Worm (Caenorhabditis elegans) whole organism, midembryonic: ENCODE results near the gene srd-50.
"Not testable (repeated sequence)": the region's sequence is repeated elsewhere in the genome, so short reads cannot be mapped to it uniquely, and the experiment has no call there.

ENCODE experiments used
- T22C8.4 ChIP-seq: fragments of 200-800 bp; sonication (Bioruptor generic); IDR thresholded peaks from 2 replicates; pipeline ENCODE4 v1.3.6; 2022; ENCODE audit warnings: missing genetic modification characterization, missing compliant biosample characterization
- cog-1 ChIP-seq: sonication (generic microtip); optimal IDR thresholded peaks from 2 replicates; lab custom pipeline; 2016; ENCODE audit warnings: missing genetic modification characterization, missing compliant biosample characterization
- flt-1 ChIP-seq: fragments of 200-800 bp; sonication (Bioruptor generic); IDR thresholded peaks from 2 replicates; pipeline ENCODE4 v1.3.6; 2022; ENCODE audit warnings: missing genetic modification characterization, missing compliant biosample characterization
- klf-2 ChIP-seq: fragments of 200-800 bp; sonication (Bioruptor generic); conservative IDR thresholded peaks from 2 replicates; pipeline ENCODE4 v1.3.6; 2022; ENCODE audit warnings: missing genetic modification reagents, missing genetic modification characterization, missing compliant biosample characterization
- med-1 ChIP-seq: sonication (generic microtip); optimal IDR thresholded peaks from 2 replicates; lab custom pipeline; 2017; ENCODE audit warnings: missing genetic modification characterization, mild to moderate bottlenecking, missing compliant biosample characterization, antibody characterized with exemption, missing genetic modification reagents; ENCODE audit not compliant: insufficient read depth
- ref-1 ChIP-seq: fragments of 200-800 bp; sonication (Bioruptor generic); conservative IDR thresholded peaks from 2 replicates; pipeline ENCODE4 v1.3.6; 2022; ENCODE audit warnings: missing genetic modification reagents, missing genetic modification characterization, missing compliant biosample characterization
- tab-1 ChIP-seq: fragments of 200-800 bp; sonication (Bioruptor generic); IDR thresholded peaks from 2 replicates; pipeline ENCODE4 v1.3.6; 2022; ENCODE audit warnings: missing genetic modification characterization, missing compliant biosample characterization
- ztf-23 ChIP-seq: fragments of 200-800 bp; sonication (Bioruptor generic); IDR thresholded peaks from 2 replicates; pipeline ENCODE4 v1.3.6; 2022; ENCODE audit warnings: missing genetic modification reagents, missing genetic modification characterization, missing compliant biosample characterization
- ztf-29 ChIP-seq: fragments of 200-800 bp; sonication (Bioruptor generic); IDR thresholded peaks from 2 replicates; pipeline ENCODE4 v1.3.6; 2022; ENCODE audit warnings: missing genetic modification reagents, missing genetic modification characterization, missing compliant biosample characterization

srd-50 gene

DNA sequence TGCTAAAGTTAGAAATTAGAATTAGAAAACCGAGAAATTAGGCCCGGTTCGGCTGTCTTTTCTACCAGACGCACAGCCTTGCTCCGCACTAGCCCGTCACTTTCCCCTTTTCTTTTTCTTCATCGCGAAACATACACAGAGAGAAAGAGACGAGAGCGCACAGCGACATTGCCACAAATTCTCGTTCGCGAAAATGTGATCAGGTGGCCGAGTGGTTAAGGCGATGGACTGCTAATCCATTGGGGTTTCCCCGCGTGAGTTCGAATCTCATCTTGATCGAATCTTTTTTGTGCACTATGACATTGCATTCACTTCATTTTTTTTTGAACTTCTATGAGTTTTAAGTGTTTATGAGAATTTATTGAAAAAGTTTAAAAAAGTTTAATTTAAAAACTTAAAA, 39.2 kb downstream of the srd-50 start:
- TF ChIP-seq tab-1 (no peak), cog-1 (peak; percentile 46), med-1 (GFP tag; lab: Kevin White, UChicago) (no peak), flt-1 (GFP tag; lab: Robert Waterston, UW) (peak; percentile 65), T22C8.4 (GFP tag; lab: Robert Waterston, UW) (no peak), ref-1 (no peak), klf-2 (GFP tag; lab: Robert Waterston, UW) (0 out of 2 replicates have a peak, but pooled peaks have one; percentile 19), ztf-23 (peak; percentile 70; the same call in 1 of the 2 replicates), ztf-29 (GFP tag; lab: Robert Waterston, UW) (no peak)

DNA sequence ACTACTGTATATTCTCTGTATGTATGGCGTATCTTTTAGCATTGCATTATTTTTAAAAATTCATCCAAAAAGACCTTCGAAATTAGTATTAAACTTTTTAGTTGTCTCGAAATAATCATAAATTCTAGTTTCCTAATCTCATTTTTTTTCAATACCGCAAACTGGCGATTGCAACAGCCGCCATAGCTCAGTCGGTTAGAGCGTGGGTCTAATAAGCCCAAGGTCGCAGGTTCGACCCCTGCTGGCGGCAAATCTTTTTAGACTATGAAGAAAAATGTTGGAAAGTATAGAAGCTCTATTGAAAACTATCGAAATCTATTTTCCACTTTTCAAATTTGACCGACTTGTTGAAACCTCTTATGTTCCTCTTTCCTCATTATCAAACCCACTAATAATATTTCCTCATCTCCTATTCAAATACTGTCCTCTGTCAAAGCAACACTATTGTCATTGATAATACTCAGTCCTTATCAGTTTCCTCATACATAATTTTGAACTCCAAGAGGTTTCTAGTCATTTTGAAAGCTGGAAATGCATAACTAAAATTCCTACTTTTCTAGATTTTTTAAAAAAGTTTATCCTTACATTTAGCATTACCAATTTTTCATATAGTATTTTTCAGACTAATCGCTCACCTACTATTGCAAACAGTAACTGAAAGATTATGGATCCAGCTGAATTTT, 45.7 kb downstream of the srd-50 start, which contains the start of gene jmjd-3.3:
Gene jmjd-3.3 (plus strand): TSS at position 633 of the 683 bp plus-strand sequence.
- no peak for TF ChIP-seq ref-1
- no peak for TF ChIP-seq tab-1
- TF ChIP-seq flt-1 (GFP tag; lab: Robert Waterston, UW), result no peak
- no peak for TF ChIP-seq ztf-23
- no peak for TF ChIP-seq med-1 (GFP tag; lab: Kevin White, UChicago)
- TF ChIP-seq T22C8.4 (GFP tag; lab: Robert Waterston, UW), result no peak

DNA sequence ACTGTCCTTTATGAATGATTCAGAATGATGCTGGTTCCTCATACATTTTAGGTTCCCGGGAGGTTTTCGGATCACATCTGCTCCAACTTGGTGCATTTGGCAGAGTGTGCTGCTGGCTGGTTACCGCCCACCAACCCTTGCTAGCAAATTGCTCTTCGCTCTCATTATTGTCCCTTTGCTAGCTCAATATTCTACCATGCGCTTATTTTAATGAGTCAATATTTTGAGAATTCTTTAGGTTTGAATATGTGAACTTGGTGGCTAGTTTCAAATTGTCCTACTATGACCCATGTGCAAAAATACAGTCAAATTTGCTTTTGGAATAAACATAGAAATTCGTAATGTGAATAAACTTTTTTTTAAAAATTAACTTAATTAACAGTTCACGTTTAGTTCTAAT, 46.5 kb downstream of the srd-50 start:
- TF ChIP-seq ztf-29 (GFP tag; lab: Robert Waterston, UW) (no peak), ztf-23 (no peak)

DNA sequence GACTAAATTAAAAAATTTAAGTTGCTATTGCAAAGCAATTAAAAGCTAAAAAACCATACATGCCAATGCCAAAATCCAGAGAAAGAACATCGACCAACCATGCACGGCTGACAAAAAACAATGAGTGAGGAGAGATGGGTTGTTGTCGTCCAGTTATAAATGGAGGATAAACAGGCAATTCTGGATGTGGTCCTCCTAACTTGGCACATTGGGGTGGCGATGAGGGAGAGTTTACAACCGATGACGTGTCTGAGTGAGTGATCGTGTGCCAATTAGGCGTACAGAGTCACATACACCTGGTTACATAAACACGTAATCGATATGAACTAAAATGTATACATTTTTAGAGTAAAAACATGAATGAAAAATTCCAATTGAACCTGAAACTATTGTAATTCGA, 50.2 kb downstream of the srd-50 start, which contains the start of gene C29F7.10:
Gene C29F7.10 (minus strand): TSS at position 101 of the 400 bp plus-strand sequence.
- not testable (repeated sequence) for TF ChIP-seq ztf-29 (GFP tag; lab: Robert Waterston, UW); cog-1; T22C8.4 (GFP tag; lab: Robert Waterston, UW)

DNA sequence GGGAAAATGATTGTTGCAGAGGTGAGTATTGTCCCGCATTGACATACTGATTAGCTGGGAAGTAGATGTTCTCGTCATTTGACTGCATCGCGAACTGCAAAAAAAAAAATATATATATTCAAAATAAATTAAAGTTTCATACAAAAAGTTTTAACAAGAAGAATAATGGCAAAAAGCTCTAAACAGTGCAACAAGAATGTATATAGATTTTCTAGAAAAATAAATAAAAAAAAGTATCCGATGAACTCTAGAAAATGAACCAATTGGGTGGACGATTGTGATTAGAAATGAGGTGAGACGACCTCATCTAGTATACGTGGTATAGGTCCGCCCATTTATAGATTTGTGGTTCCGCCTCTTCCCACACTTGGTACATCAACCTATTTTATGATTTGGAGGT, 52.8 kb downstream of the srd-50 start, which contains the start of gene fkh-4:
Gene fkh-4 (minus strand): TSS at position 101 of the 400 bp plus-strand sequence.
- not testable (repeated sequence) for TF ChIP-seq ref-1; flt-1 (GFP tag; lab: Robert Waterston, UW); T22C8.4 (GFP tag; lab: Robert Waterston, UW)
